Worm (Caenorhabditis elegans) whole organism, L2 larva: ENCODE data around the gene Y39B6A.34.

Experiments
- R02D3.7 ChIP-seq: fragments of 150-350 bp; optimal IDR thresholded peaks from 2 replicates; lab custom pipeline; 2014; ENCODE audit warnings: missing biosample characterization, missing genetic modification characterization
- Y55F3AM.14 ChIP-seq: fragments of 200-800 bp; sonication (Bioruptor generic); optimal IDR thresholded peaks from 2 replicates; lab custom pipeline; 2018; ENCODE audit warnings: mild to moderate bottlenecking, missing genetic modification characterization, missing compliant biosample characterization
- ZK546.5 ChIP-seq: sonication (generic microtip); optimal IDR thresholded peaks from 2 replicates; lab custom pipeline; 2017; ENCODE audit warnings: missing biosample characterization, missing genetic modification characterization
- alr-1 ChIP-seq: fragments of 150-350 bp; optimal IDR thresholded peaks from 2 replicates; lab custom pipeline; 2014; ENCODE audit warnings: missing biosample characterization, missing genetic modification characterization
- aly-2 ChIP-seq: fragments of 150-350 bp; optimal IDR thresholded peaks from 2 replicates; lab custom pipeline; 2014; ENCODE audit warnings: missing biosample characterization, missing genetic modification characterization
- ama-1 ChIP-seq: fragments of 150-350 bp; optimal IDR thresholded peaks from 2 replicates; lab custom pipeline; 2018; ENCODE audit warnings: inconsistent platforms
- blmp-1 ChIP-seq: sonication (generic microtip); optimal IDR thresholded peaks from 2 replicates; lab custom pipeline; 2017; ENCODE audit warnings: missing genetic modification characterization, mild to moderate bottlenecking, missing compliant biosample characterization, antibody characterized with exemption, moderate library complexity; ENCODE audit not compliant: insufficient read depth
- ceh-16 ChIP-seq: fragments of 150-350 bp; optimal IDR thresholded peaks from 2 replicates; lab custom pipeline; 2014; ENCODE audit warnings: missing biosample characterization, missing genetic modification characterization
- ceh-82 ChIP-seq: fragments of 150-350 bp; optimal IDR thresholded peaks from 2 replicates; lab custom pipeline; 2014; ENCODE audit warnings: missing biosample characterization, missing genetic modification characterization
- crh-2 ChIP-seq: sonication (generic microtip); optimal IDR thresholded peaks from 2 replicates; lab custom pipeline; 2017; ENCODE audit warnings: missing biosample characterization, missing genetic modification characterization
- egl-27 ChIP-seq: sonication (generic microtip); optimal IDR thresholded peaks from 3 replicates; lab custom pipeline; 2017; ENCODE audit warnings: missing biosample characterization, missing genetic modification reagents, missing genetic modification characterization
- elt-1 ChIP-seq: fragments of 150-350 bp; optimal IDR thresholded peaks from 2 replicates; lab custom pipeline; 2014; ENCODE audit warnings: missing biosample characterization, missing genetic modification characterization
- elt-3 ChIP-seq: sonication (generic microtip); optimal IDR thresholded peaks from 2 replicates; lab custom pipeline; 2017; ENCODE audit warnings: missing biosample characterization, missing genetic modification characterization
- gmeb-1 ChIP-seq: fragments of 150-350 bp; optimal IDR thresholded peaks from 2 replicates; lab custom pipeline; 2014; ENCODE audit warnings: missing biosample characterization, missing genetic modification characterization
- lin-11 ChIP-seq: fragments of 150-350 bp; sonication (generic microtip); optimal IDR thresholded peaks from 2 replicates; lab custom pipeline; 2014; ENCODE audit warnings: missing biosample characterization, missing genetic modification characterization, inconsistent platforms, mixed read lengths
- lin-13 ChIP-seq: fragments of 150-350 bp; optimal IDR thresholded peaks from 2 replicates; lab custom pipeline; 2014; ENCODE audit warnings: missing biosample characterization, missing genetic modification reagents, missing genetic modification characterization
- lin-39 ChIP-seq: fragments of 150-350 bp; optimal IDR thresholded peaks from 2 replicates; lab custom pipeline; 2014; ENCODE audit warnings: missing biosample characterization, missing genetic modification reagents, missing genetic modification characterization
- mbf-1 ChIP-seq: sonication (generic microtip); optimal IDR thresholded peaks from 2 replicates; lab custom pipeline; 2017; ENCODE audit warnings: missing biosample characterization, missing genetic modification characterization
- nhr-10 ChIP-seq: sonication (generic microtip); optimal IDR thresholded peaks from 2 replicates; lab custom pipeline; 2017; ENCODE audit warnings: missing biosample characterization, missing genetic modification characterization
- nhr-11 ChIP-seq: fragments of 150-350 bp; optimal IDR thresholded peaks from 2 replicates; lab custom pipeline; 2014; ENCODE audit warnings: missing biosample characterization, missing genetic modification characterization
- nhr-129 ChIP-seq: fragments of 150-350 bp; optimal IDR thresholded peaks from 2 replicates; lab custom pipeline; 2014; ENCODE audit warnings: missing biosample characterization, missing genetic modification characterization
- nhr-21 ChIP-seq: fragments of 150-350 bp; optimal IDR thresholded peaks from 2 replicates; lab custom pipeline; 2014; ENCODE audit warnings: missing biosample characterization, missing genetic modification characterization
- nhr-23 ChIP-seq: fragments of 150-350 bp; optimal IDR thresholded peaks from 2 replicates; lab custom pipeline; 2014; ENCODE audit warnings: missing biosample characterization, missing genetic modification reagents, missing genetic modification characterization
- nhr-237 ChIP-seq: fragments of 150-350 bp; optimal IDR thresholded peaks from 2 replicates; lab custom pipeline; 2014; ENCODE audit warnings: missing biosample characterization, missing genetic modification characterization
- nhr-25 ChIP-seq: fragments of 150-350 bp; sonication (generic microtip); optimal IDR thresholded peaks from 3 replicates; lab custom pipeline; 2014; ENCODE audit warnings: missing biosample characterization, missing genetic modification characterization
- nhr-77 ChIP-seq: fragments of 150-350 bp; optimal IDR thresholded peaks from 2 replicates; lab custom pipeline; 2014; ENCODE audit warnings: missing biosample characterization, missing genetic modification characterization
- peb-1 ChIP-seq: fragments of 150-350 bp; optimal IDR thresholded peaks from 2 replicates; lab custom pipeline; 2014; ENCODE audit warnings: missing biosample characterization, missing genetic modification characterization
- sem-4 ChIP-seq: fragments of 150-350 bp; optimal IDR thresholded peaks from 2 replicates; lab custom pipeline; 2014; ENCODE audit warnings: missing biosample characterization, missing genetic modification reagents, missing genetic modification characterization
- skn-1 ChIP-seq: sonication (generic microtip); optimal IDR thresholded peaks from 2 replicates; lab custom pipeline; 2017; ENCODE audit warnings: missing biosample characterization, missing genetic modification characterization
- sma-3 ChIP-seq: sonication (generic microtip); optimal IDR thresholded peaks from 2 replicates; lab custom pipeline; 2016; ENCODE audit warnings: missing genetic modification reagents, missing genetic modification characterization, missing compliant biosample characterization
- sma-9 ChIP-seq, 2 experiments: fragments of 150-350 bp in 1 of 2; sonication (generic microtip) in 1 of 2; optimal IDR thresholded peaks; 2 replicates each; lab custom pipeline; 2014 to 2016; ENCODE audit warnings: missing genetic modification characterization in 2 of 2, mild to moderate bottlenecking in 1 of 2, missing biosample characterization in 1 of 2, missing compliant biosample characterization in 1 of 2, missing genetic modification reagents in 1 of 2, moderate library complexity in 1 of 2
- unc-39 ChIP-seq: fragments of 150-350 bp; optimal IDR thresholded peaks from 2 replicates; lab custom pipeline; 2014; ENCODE audit warnings: missing biosample characterization, missing genetic modification characterization
- unc-55 ChIP-seq: fragments of 150-350 bp; sonication (generic microtip); optimal IDR thresholded peaks from 3 replicates; lab custom pipeline; 2014; ENCODE audit warnings: missing biosample characterization, missing genetic modification reagents, missing genetic modification characterization
- unc-62 ChIP-seq: fragments of 150-350 bp; optimal IDR thresholded peaks from 2 replicates; lab custom pipeline; 2014; ENCODE audit warnings: missing biosample characterization, missing genetic modification reagents, missing genetic modification characterization
- zag-1 ChIP-seq: fragments of 150-350 bp; optimal IDR thresholded peaks from 2 replicates; lab custom pipeline; 2014; ENCODE audit warnings: missing biosample characterization, missing genetic modification characterization
- ztf-1 ChIP-seq: fragments of 200-800 bp; sonication (Bioruptor generic); conservative IDR thresholded peaks from 2 replicates; pipeline ENCODE4 v1.3.6; 2022; ENCODE audit warnings: missing genetic modification characterization, missing compliant biosample characterization
- ztf-11 ChIP-seq: sonication (generic microtip); optimal IDR thresholded peaks from 2 replicates; lab custom pipeline; 2017; ENCODE audit warnings: missing biosample characterization, missing genetic modification characterization
- ztf-4 ChIP-seq: fragments of 150-350 bp; optimal IDR thresholded peaks from 2 replicates; lab custom pipeline; 2014; ENCODE audit warnings: missing biosample characterization, missing genetic modification characterization

Y39B6A.34 gene

DNA sequence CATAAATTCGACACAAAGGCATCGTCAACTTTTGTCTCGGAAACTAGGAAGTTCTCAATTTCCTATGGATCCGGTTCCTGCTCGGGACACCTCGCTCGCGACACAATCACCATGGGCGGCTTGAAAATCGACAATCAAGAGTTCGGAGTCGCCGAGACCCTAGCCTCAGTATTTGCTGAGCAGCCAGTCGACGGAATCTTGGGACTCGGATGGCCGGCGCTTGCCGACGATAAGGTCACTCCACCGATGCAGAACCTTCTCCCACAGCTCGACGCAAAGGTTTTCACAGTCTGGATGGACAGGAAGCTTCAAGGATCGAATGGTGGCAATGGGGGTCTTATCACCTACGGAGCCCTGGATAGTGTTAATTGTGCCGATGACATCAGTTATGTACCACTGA is 46.6 kb downstream of the Y39B6A.34 start:
- TF ChIP-seq sma-3: no peak
- TF ChIP-seq elt-3 (tag; lab: Kevin White, UChicago): no peak
- no peak for TF ChIP-seq lin-13 (GFP tag; lab: Kevin White, UChicago)
- TF ChIP-seq ztf-1: no peak
- no peak for TF ChIP-seq elt-1 (tag; lab: Kevin White, UChicago)
- no peak for TF ChIP-seq unc-62 (GFP tag; lab: Kevin White, UChicago)
- TF ChIP-seq nhr-237: no peak
- TF ChIP-seq aly-2 (tag; lab: Kevin White, UChicago): no peak
- no peak for TF ChIP-seq ZK546.5 (tag; lab: Kevin White, UChicago)

DNA sequence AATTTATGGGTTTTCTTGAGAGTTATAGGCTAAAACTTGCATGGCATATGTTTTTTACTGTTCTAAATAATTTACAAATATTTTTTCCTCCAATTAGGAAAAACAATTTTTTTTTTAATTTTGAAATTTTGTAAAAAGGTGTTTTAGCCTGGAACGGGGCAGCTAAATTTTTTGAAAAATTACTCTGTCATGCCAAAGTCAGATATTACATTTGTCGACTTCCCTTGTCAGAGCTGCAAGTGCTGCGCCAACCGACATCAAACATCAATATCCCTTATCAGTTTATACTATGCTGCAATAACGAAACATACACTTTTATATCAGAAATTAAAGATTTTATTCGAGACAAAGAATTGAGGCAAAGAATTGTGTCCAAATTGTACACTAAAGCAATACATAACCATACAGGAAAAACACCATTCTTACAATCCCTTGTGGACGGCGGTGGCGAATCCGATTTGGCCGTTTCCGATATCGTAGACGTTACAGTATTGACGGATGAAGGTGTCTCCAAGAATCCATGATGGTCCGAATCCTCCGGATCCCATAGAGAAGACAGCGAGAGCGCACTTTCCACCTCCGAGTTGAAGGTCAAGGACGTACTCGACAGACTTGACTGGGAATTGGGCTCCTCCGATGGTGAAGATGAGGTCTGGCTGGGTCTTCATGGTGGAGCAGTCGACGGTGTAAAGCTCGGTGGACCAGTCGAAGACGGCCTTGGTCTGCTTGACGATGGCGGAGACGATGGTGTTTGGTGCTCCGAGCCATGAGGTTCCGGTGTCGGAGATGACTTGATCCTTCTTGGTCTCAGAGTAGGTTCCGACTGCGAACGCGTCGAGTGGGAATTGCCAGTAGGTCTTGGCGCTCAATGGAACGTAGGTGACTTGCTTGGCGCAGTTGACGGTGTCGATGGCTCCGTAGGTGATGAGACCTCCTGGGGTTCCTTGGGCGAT is 48.6 kb downstream of the Y39B6A.34 start:
- TF ChIP-seq unc-62 (GFP tag; lab: Kevin White, UChicago): no peak
- TF ChIP-seq blmp-1 (tag; lab: Kevin White, UChicago): no peak
- TF ChIP-seq ceh-16 (tag; lab: Kevin White, UChicago): no peak
- no peak for TF ChIP-seq nhr-23 (tag; lab: Kevin White, UChicago)
- peak; percentile 4 for TF ChIP-seq ama-1
- TF ChIP-seq lin-11 (tag; lab: Kevin White, UChicago): no peak
- no peak for TF ChIP-seq elt-1 (tag; lab: Kevin White, UChicago)
- no peak for TF ChIP-seq ztf-11 (tag; lab: Kevin White, UChicago)
- no peak for TF ChIP-seq skn-1
- no peak for TF ChIP-seq sma-3
- no peak for TF ChIP-seq nhr-77
- TF ChIP-seq nhr-129 (tag; lab: Kevin White, UChicago): peak; percentile 25
- no peak for TF ChIP-seq sma-9 (GFP tag; optimal IDR thresholded peaks at IDR 0.05; lab: Kevin White, UChicago)
- TF ChIP-seq sma-9 (tag; optimal IDR thresholded peaks at IDR 0.05; lab: Kevin White, UChicago): no peak
- peak; percentile 48 for TF ChIP-seq gmeb-1 (tag; lab: Kevin White, UChicago)
- TF ChIP-seq lin-13 (GFP tag; lab: Kevin White, UChicago): no peak
- TF ChIP-seq crh-2 (tag; lab: Kevin White, UChicago): peak; percentile 16
- TF ChIP-seq R02D3.7: no peak
- no peak for TF ChIP-seq nhr-25
- TF ChIP-seq ceh-82 (tag; lab: Kevin White, UChicago): no peak
- TF ChIP-seq unc-55: no peak

DNA sequence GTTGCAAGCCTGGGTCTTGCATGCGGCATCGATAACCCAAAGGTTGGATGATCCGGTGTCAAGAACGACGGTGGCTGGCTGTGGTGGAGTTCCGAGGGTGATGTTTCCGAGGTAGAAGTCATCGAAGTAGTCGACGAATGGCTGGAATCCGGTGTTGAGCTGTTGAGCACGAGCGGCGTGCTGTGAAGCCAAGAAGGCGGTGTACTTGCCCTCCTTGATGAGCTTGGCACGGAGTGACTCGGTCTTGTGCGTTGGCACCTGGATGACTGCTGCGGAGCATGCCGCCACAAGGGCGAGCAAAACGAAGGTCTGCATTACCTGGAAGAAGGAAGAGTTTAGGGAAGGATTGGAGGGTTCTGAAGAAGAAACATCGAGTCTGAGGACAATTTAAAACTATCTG is 49.6 kb downstream of the Y39B6A.34 start, which contains the start of gene asp-1:
TSS of gene asp-1 (minus strand) at position 315 of the 400 bp plus-strand sequence.
- no peak for TF ChIP-seq ZK546.5 (tag; lab: Kevin White, UChicago)
- no peak for TF ChIP-seq aly-2 (tag; lab: Kevin White, UChicago)
- no peak for TF ChIP-seq nhr-23 (tag; lab: Kevin White, UChicago)
- TF ChIP-seq zag-1 (tag; lab: Kevin White, UChicago): no peak
- TF ChIP-seq ztf-4: no peak
- TF ChIP-seq Y55F3AM.14 (GFP tag; lab: Kevin White, UChicago): peak; percentile 9
- no peak for TF ChIP-seq alr-1 (tag; lab: Kevin White, UChicago)
- TF ChIP-seq gmeb-1 (tag; lab: Kevin White, UChicago): peak; percentile 24
- TF ChIP-seq nhr-10 (tag; lab: Kevin White, UChicago): no peak
- no peak for TF ChIP-seq mbf-1 (tag; lab: Kevin White, UChicago)
- TF ChIP-seq ztf-1: no peak
- TF ChIP-seq egl-27 (tag; lab: Kevin White, UChicago): no peak
- TF ChIP-seq nhr-21 (tag; lab: Kevin White, UChicago): no peak
- TF ChIP-seq sma-9 (GFP tag; optimal IDR thresholded peaks at IDR 0.05; lab: Kevin White, UChicago): no peak
- no peak for TF ChIP-seq sma-9 (tag; optimal IDR thresholded peaks at IDR 0.05; lab: Kevin White, UChicago)
- peak; percentile 10 for TF ChIP-seq nhr-129 (tag; lab: Kevin White, UChicago)
- TF ChIP-seq lin-11 (tag; lab: Kevin White, UChicago): no peak
- TF ChIP-seq skn-1: no peak
- no peak for TF ChIP-seq blmp-1 (tag; lab: Kevin White, UChicago)

DNA sequence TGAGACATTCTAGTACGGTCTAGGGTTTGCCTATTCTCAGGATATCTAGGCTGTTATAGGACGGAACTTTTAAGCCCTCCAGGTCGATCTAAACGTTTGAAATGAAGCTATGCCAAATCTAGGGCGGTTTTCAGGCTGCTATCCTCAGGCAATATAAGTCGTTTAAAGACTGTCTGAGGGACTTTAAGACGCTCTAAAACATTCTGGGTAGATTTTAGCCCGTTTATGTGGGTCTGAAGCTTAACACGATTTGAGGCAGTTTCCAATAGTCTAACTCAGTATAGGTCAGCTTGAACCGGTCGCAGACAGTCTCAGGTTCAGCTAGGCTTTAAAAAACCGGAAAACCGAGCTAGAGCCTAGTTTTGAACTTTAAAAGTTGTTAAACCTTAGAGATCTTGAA is 50.1 kb downstream of the Y39B6A.34 start:
- TF ChIP-seq peb-1 (no peak), lin-39 (tag; lab: Kevin White, UChicago) (no peak), mbf-1 (tag; lab: Kevin White, UChicago) (no peak), sem-4 (tag; lab: Kevin White, UChicago) (no peak), elt-3 (tag; lab: Kevin White, UChicago) (no peak), skn-1 (no peak), blmp-1 (tag; lab: Kevin White, UChicago) (no peak), ZK546.5 (tag; lab: Kevin White, UChicago) (no peak), gmeb-1 (tag; lab: Kevin White, UChicago) (no peak), nhr-237 (no peak), zag-1 (tag; lab: Kevin White, UChicago) (no peak), nhr-21 (tag; lab: Kevin White, UChicago) (no peak), unc-39 (tag; lab: Kevin White, UChicago) (no peak), nhr-77 (no peak), elt-1 (tag; lab: Kevin White, UChicago) (no peak), nhr-11 (tag; lab: Kevin White, UChicago) (no peak), egl-27 (tag; lab: Kevin White, UChicago) (no peak), ztf-4 (no peak), crh-2 (tag; lab: Kevin White, UChicago) (no peak)
